Fruit fly (Drosophila melanogaster) whole organism, embryonic: ENCODE data around the gene CG13862.
A peak's percentile ranks its signal among the peaks of the same experiment; 100 is the strongest.

Experiments
- Abd-B ChIP-seq: fragments of 200-800 bp; sonication (Bioruptor generic); optimal IDR thresholded peaks from 2 replicates; lab custom pipeline; 2018; ENCODE audit warnings: missing biosample characterization, mild to moderate bottlenecking, missing genetic modification characterization, moderate library complexity
- Atf6 ChIP-seq: fragments of 200-800 bp; sonication (Bioruptor generic); IDR thresholded peaks from 2 replicates; pipeline ENCODE4 v1.3.6; 2022; ENCODE audit warnings: missing biosample characterization, missing genetic modification characterization
- BtbVII ChIP-seq: fragments of 200-800 bp; sonication (Bioruptor generic); optimal IDR thresholded peaks from 3 replicates; lab custom pipeline; 2017; ENCODE audit warnings: missing biosample characterization, mild to moderate bottlenecking, missing genetic modification characterization
- CG10462 ChIP-seq: fragments of 200-800 bp; sonication (Bioruptor generic); optimal IDR thresholded peaks from 2 replicates; lab custom pipeline; 2016; ENCODE audit warnings: missing biosample characterization, missing genetic modification characterization
- CG10654 ChIP-seq: fragments of 200-800 bp; sonication (Bioruptor generic); optimal IDR thresholded peaks from 2 replicates; lab custom pipeline; 2016; ENCODE audit warnings: missing biosample characterization, missing genetic modification characterization
- CG11398 ChIP-seq: fragments of 200-800 bp; sonication (Bioruptor generic); optimal IDR thresholded peaks from 2 replicates; lab custom pipeline; 2016; ENCODE audit warnings: missing biosample characterization, missing genetic modification characterization
- CG11504 ChIP-seq: fragments of 200-800 bp; sonication (Bioruptor generic); optimal IDR thresholded peaks from 3 replicates; lab custom pipeline; 2019; ENCODE audit warnings: missing biosample characterization, mild to moderate bottlenecking, missing genetic modification characterization, moderate library complexity
- CG11696 ChIP-seq: fragments of 200-800 bp; sonication (Bioruptor generic); IDR thresholded peaks from 2 replicates; pipeline ENCODE4 v1.3.6; 2022; ENCODE audit warnings: missing biosample characterization, missing genetic modification characterization
- CG14014 ChIP-seq: fragments of 200-800 bp; sonication (Bioruptor generic); IDR thresholded peaks from 2 replicates; pipeline ENCODE4 v1.3.6; 2022; ENCODE audit warnings: missing biosample characterization, missing genetic modification characterization
- CG14860 ChIP-seq: fragments of 200-800 bp; sonication (Bioruptor generic); IDR thresholded peaks from 3 replicates; pipeline ENCODE4 v1.3.6; 2022; ENCODE audit warnings: missing biosample characterization, missing genetic modification characterization; ENCODE audit not compliant: partially characterized antibody
- CG15011 ChIP-seq: fragments of 200-800 bp; sonication (Bioruptor generic); optimal IDR thresholded peaks from 3 replicates; lab custom pipeline; 2018; ENCODE audit warnings: missing biosample characterization, mild to moderate bottlenecking, missing genetic modification characterization
- CG15479 ChIP-seq: fragments of 200-800 bp; sonication (Bioruptor generic); optimal IDR thresholded peaks from 3 replicates; lab custom pipeline; 2019; ENCODE audit warnings: missing biosample characterization, mild to moderate bottlenecking, missing genetic modification characterization, moderate library complexity
- CG17829 ChIP-seq: fragments of 200-800 bp; optimal IDR thresholded peaks from 2 replicates; lab custom pipeline; 2019; ENCODE audit warnings: missing biosample characterization, mild to moderate bottlenecking, missing genetic modification characterization, moderate library complexity
- CG18599 ChIP-seq: fragments of 200-800 bp; sonication (Bioruptor generic); optimal IDR thresholded peaks from 3 replicates; lab custom pipeline; 2017; ENCODE audit warnings: missing biosample characterization, missing genetic modification characterization, mild to moderate bottlenecking, moderate library complexity, missing genetic modification reagents
- CG2116 ChIP-seq: fragments of 200-800 bp; sonication (Bioruptor generic); optimal IDR thresholded peaks from 3 replicates; lab custom pipeline; 2018; ENCODE audit warnings: missing biosample characterization, mild to moderate bottlenecking, missing genetic modification characterization
- CG30020 ChIP-seq: fragments of 200-800 bp; optimal IDR thresholded peaks from 2 replicates; lab custom pipeline; 2019; ENCODE audit warnings: missing biosample characterization, mild to moderate bottlenecking, missing genetic modification characterization, moderate library complexity
- CG3163 ChIP-seq: fragments of 200-800 bp; sonication (Bioruptor generic); optimal IDR thresholded peaks from 3 replicates; lab custom pipeline; 2016; ENCODE audit warnings: missing biosample characterization, missing genetic modification characterization
- CG5953 ChIP-seq: fragments of 200-800 bp; sonication (Bioruptor generic); IDR thresholded peaks from 2 replicates; pipeline ENCODE4 v1.3.6; 2022; ENCODE audit warnings: missing biosample characterization, missing genetic modification characterization
- CG6272 ChIP-seq: fragments of 200-800 bp; sonication (Bioruptor generic); IDR thresholded peaks from 2 replicates; pipeline ENCODE4 v1.3.6; 2022; ENCODE audit warnings: missing biosample characterization, missing genetic modification characterization
- CG6854 ChIP-seq: fragments of 200-800 bp; sonication (Bioruptor generic); optimal IDR thresholded peaks from 3 replicates; lab custom pipeline; 2017; ENCODE audit warnings: missing biosample characterization, mild to moderate bottlenecking, missing genetic modification characterization
- CG7963 ChIP-seq: fragments of 200-800 bp; sonication (Bioruptor generic); IDR thresholded peaks from 3 replicates; pipeline ENCODE4 v1.3.6; 2022; ENCODE audit warnings: missing biosample characterization, missing genetic modification characterization; ENCODE audit not compliant: partially characterized antibody
- CkIIα-i1 ChIP-seq: fragments of 200-800 bp; sonication (Bioruptor generic); IDR thresholded peaks from 2 replicates; pipeline ENCODE4 v1.3.6; 2022; ENCODE audit warnings: missing biosample characterization, missing genetic modification characterization
- Dfd ChIP-seq, 2 experiments: fragments of >200 bp; optimal IDR thresholded peaks; 2 replicates each; lab custom pipeline; 2017; ENCODE audit warnings: missing biosample characterization in 2 of 2, missing genetic modification characterization in 2 of 2
- Dp ChIP-seq: fragments of 200-800 bp; sonication (Bioruptor generic); optimal IDR thresholded peaks from 2 replicates; lab custom pipeline; 2018; ENCODE audit warnings: missing biosample characterization, mild to moderate bottlenecking, missing genetic modification characterization, moderate library complexity
- Fer2 ChIP-seq: fragments of 200-800 bp; sonication (Bioruptor generic); optimal IDR thresholded peaks from 2 replicates; lab custom pipeline; 2018; ENCODE audit warnings: missing biosample characterization, mild to moderate bottlenecking, missing genetic modification characterization, moderate library complexity
- HmgD ChIP-seq: fragments of 200-800 bp; sonication (Bioruptor generic); optimal IDR thresholded peaks from 3 replicates; lab custom pipeline; 2016; ENCODE audit warnings: missing biosample characterization, missing genetic modification characterization
- Jarid2 ChIP-seq: fragments of 200-800 bp; sonication (Bioruptor generic); optimal IDR thresholded peaks from 3 replicates; lab custom pipeline; 2017; ENCODE audit warnings: mild to moderate bottlenecking, missing biosample characterization, missing genetic modification reagents, missing genetic modification characterization
- Six4 ChIP-seq: fragments of 200-800 bp; sonication (Bioruptor generic); optimal IDR thresholded peaks from 2 replicates; lab custom pipeline; 2016; ENCODE audit warnings: missing biosample characterization, missing genetic modification characterization
- Sry-δ ChIP-seq: fragments of 200-800 bp; sonication (Bioruptor generic); optimal IDR thresholded peaks from 2 replicates; lab custom pipeline; 2016; ENCODE audit warnings: missing biosample characterization, missing genetic modification characterization
- bowl ChIP-seq: fragments of 200-800 bp; sonication (Bioruptor generic); IDR thresholded peaks from 2 replicates; pipeline ENCODE4 v1.3.6; 2022; ENCODE audit warnings: missing biosample characterization, missing genetic modification characterization
- chm ChIP-seq: fragments of 200-800 bp; sonication (Bioruptor generic); IDR thresholded peaks from 2 replicates; pipeline ENCODE4 v1.3.6; 2022; ENCODE audit warnings: missing biosample characterization, missing genetic modification characterization
- dan ChIP-seq: fragments of 200-800 bp; sonication (Bioruptor generic); IDR thresholded peaks from 2 replicates; pipeline ENCODE4 v1.3.6; 2022; ENCODE audit warnings: missing biosample characterization, missing genetic modification characterization
- danr ChIP-seq: fragments of 200-800 bp; sonication (Bioruptor generic); IDR thresholded peaks from 2 replicates; pipeline ENCODE4 v1.3.6; 2022; ENCODE audit warnings: missing biosample characterization, missing genetic modification characterization
- disco-r ChIP-seq: fragments of 200-800 bp; sonication (Bioruptor generic); optimal IDR thresholded peaks from 2 replicates; lab custom pipeline; 2016; ENCODE audit warnings: missing biosample characterization, missing genetic modification characterization
- esg ChIP-seq: fragments of 200-800 bp; sonication (Bioruptor generic); conservative IDR thresholded peaks from 2 replicates; pipeline ENCODE4 v1.3.6; 2022; ENCODE audit warnings: missing biosample characterization, missing genetic modification characterization
- ewg ChIP-seq: fragments of 200-800 bp; sonication (Bioruptor generic); optimal IDR thresholded peaks from 3 replicates; lab custom pipeline; 2017; ENCODE audit warnings: mild to moderate bottlenecking, missing biosample characterization, missing genetic modification reagents, missing genetic modification characterization
- lbe ChIP-seq: fragments of 200-800 bp; sonication (Bioruptor generic); optimal IDR thresholded peaks from 2 replicates; lab custom pipeline; 2016; ENCODE audit warnings: missing biosample characterization, mild to moderate bottlenecking, missing genetic modification characterization
- lola ChIP-seq, 3 experiments: fragments of >200 bp in 2 of 3; fragments of 200-800 bp in 1 of 3; sonication (Bioruptor generic) in 1 of 3; optimal IDR thresholded peaks; 2 replicates each; lab custom pipeline; 2017 to 2019; ENCODE audit warnings: missing biosample characterization in 3 of 3, missing genetic modification characterization in 3 of 3, mild to moderate bottlenecking in 1 of 3, moderate library complexity in 1 of 3
- lov ChIP-seq, 2 experiments: fragments of 200-800 bp in 1 of 2; fragments of >200 bp in 1 of 2; sonication (Bioruptor generic) in 1 of 2; IDR thresholded peaks in 1 of 2; optimal IDR thresholded peaks in 1 of 2; 2 replicates in 1 of 2; 3 replicates in 1 of 2; pipeline versions ENCODE4 v1.3.6 to Lab custom; 2017 to 2022; ENCODE audit warnings: missing biosample characterization in 1 of 2, missing genetic modification characterization in 1 of 2
- peb ChIP-seq: fragments of 200-800 bp; sonication (Bioruptor generic); IDR thresholded peaks from 2 replicates; pipeline ENCODE4 v1.3.6; 2022; ENCODE audit warnings: missing biosample characterization, missing genetic modification characterization
- pho ChIP-seq: fragments of 200-800 bp; sonication (Bioruptor generic); optimal IDR thresholded peaks from 2 replicates; lab custom pipeline; 2016; ENCODE audit warnings: missing biosample characterization, missing genetic modification characterization
- pum ChIP-seq: fragments of 200-800 bp; sonication (Bioruptor generic); optimal IDR thresholded peaks from 2 replicates; lab custom pipeline; 2016; ENCODE audit warnings: missing biosample characterization, missing genetic modification characterization
- ranshi ChIP-seq: fragments of 200-800 bp; sonication (Bioruptor generic); IDR thresholded peaks from 2 replicates; pipeline ENCODE4 v1.3.6; 2022; ENCODE audit warnings: missing biosample characterization, missing genetic modification characterization
- seq ChIP-seq: fragments of 200-800 bp; sonication (Bioruptor generic); IDR thresholded peaks from 2 replicates; pipeline ENCODE4 v1.3.6; 2022; ENCODE audit warnings: missing biosample characterization, missing genetic modification characterization
- stwl ChIP-seq: fragments of 200-800 bp; sonication (Bioruptor generic); optimal IDR thresholded peaks from 3 replicates; lab custom pipeline; 2018; ENCODE audit warnings: missing biosample characterization, mild to moderate bottlenecking, missing genetic modification characterization, moderate library complexity
- tx ChIP-seq: fragments of 200-800 bp; sonication (Bioruptor generic); optimal IDR thresholded peaks from 2 replicates; lab custom pipeline; 2016; ENCODE audit warnings: missing biosample characterization, missing genetic modification characterization
- unc-4 ChIP-seq: fragments of 200-800 bp; sonication (Bioruptor generic); IDR thresholded peaks from 2 replicates; pipeline ENCODE4 v1.3.6; 2022; ENCODE audit warnings: missing biosample characterization, missing genetic modification characterization; ENCODE audit not compliant: partially characterized antibody
- vnd ChIP-seq: fragments of 200-800 bp; sonication (Bioruptor generic); IDR thresholded peaks from 3 replicates; pipeline ENCODE4 v1.3.6; 2022; ENCODE audit warnings: missing biosample characterization, missing genetic modification characterization; ENCODE audit not compliant: partially characterized antibody

CG13862 gene

DNA sequence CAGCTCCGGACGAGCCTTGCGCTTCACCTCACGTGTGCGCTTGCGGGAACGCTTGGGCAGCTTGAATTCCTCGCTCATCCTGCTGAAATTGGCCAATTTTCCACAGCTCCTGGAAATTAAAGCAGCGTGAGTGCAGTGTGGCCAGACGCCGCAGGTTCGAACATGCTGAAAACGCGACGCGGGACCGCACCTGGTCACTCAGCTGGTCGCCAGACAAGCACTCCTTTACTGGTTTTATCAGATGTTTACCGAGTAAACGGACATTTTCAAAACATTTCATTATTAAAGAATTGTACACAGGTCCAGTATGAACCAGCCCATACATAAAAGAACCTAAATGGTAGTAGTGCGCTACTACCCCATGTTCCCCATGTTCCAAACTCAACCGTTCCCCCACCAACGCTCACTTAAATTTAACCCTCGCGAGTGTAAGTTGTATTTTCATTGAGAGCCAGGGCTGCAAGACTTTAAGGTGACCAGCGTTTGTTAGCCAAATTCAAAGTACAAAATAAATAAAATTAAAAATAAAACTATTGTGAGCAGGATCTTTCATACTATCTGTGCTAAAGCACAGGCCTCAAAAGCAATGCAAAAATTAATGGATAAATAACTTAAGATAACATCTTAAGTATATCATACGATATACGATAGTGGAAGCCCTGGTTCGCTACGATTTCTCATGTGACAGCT, 30.6 kb downstream of the CG13862 start, which contains the start of the genes JMJD6, CG7071 and Muted (continued):
- peak; percentile 80 for TF ChIP-seq CG5953 (GFP tag; lab: Robert Waterston, UW)
- TF ChIP-seq danr = peak; percentile 84
- TF ChIP-seq CG18599 = peak; percentile 95
- TF ChIP-seq CG11398 (GFP tag; lab: Kevin White, UChicago) = peak; percentile 78
- TF ChIP-seq BtbVII (GFP tag; lab: Kevin White, UChicago) = peak; percentile 85
- TF ChIP-seq CG10654 (GFP tag; lab: Kevin White, UChicago) = peak; percentile 86
- TF ChIP-seq HmgD (GFP tag; lab: Kevin White, UChicago) = peak; percentile 78
- peak; percentile 76 for TF ChIP-seq disco-r (GFP tag; lab: Kevin White, UChicago)
- TF ChIP-seq CG10462 = peak; percentile 79
- peak; percentile 93 for TF ChIP-seq ranshi (GFP tag; lab: Robert Waterston, UW)
- peak; percentile 77 for TF ChIP-seq vnd (GFP tag; lab: Robert Waterston, UW)
- TF ChIP-seq Abd-B (GFP tag; lab: Kevin White, UChicago) = peak; percentile 92
- peak; percentile 39 for TF ChIP-seq CG6854 (GFP tag; lab: Kevin White, UChicago)
- peak; percentile 80 for TF ChIP-seq ewg
- TF ChIP-seq Jarid2 (GFP tag; lab: Kevin White, UChicago) = peak; percentile 41
- TF ChIP-seq pum (GFP tag; lab: Kevin White, UChicago) = peak; percentile 91
- TF ChIP-seq Fer2 (tag; lab: Kevin White, UChicago) = peak; percentile 92
- TF ChIP-seq pho = peak; percentile 91
- TF ChIP-seq Sry-δ (GFP tag; lab: Kevin White, UChicago) = peak; percentile 71
- TF ChIP-seq CG3163 (GFP tag; lab: Kevin White, UChicago) = peak; percentile 33
- TF ChIP-seq CG11504 (tag; lab: Kevin White, UChicago) = peak; percentile 86
- TF ChIP-seq CkIIα-i1 (GFP tag; lab: Robert Waterston, UW) = no peak
- TF ChIP-seq unc-4 (GFP tag; lab: Robert Waterston, UW) = peak; percentile 90
- peak; percentile 80; the same call in 1 of the 2 replicates for TF ChIP-seq chm (GFP tag; lab: Robert Waterston, UW)
- peak; percentile 85 for TF ChIP-seq esg (GFP tag; lab: Robert Waterston, UW)
- peak; percentile 71 for TF ChIP-seq dan
- TF ChIP-seq CG15479 (GFP tag; lab: Kevin White, UChicago) = no peak
- 0 out of 3 replicates have a peak, but pooled peaks have one; percentile 4 for TF ChIP-seq CG7963 (GFP tag; lab: Robert Waterston, UW)
- TF ChIP-seq CG2116 (GFP tag; lab: Kevin White, UChicago) = peak; percentile 87
- peak; percentile 90 for TF ChIP-seq CG30020
- TF ChIP-seq Dfd (GFP tag; optimal IDR thresholded peaks at IDR 0.05; lab: Kevin White, UChicago) = no peak
- peak; percentile 75 for TF ChIP-seq CG11696
- TF ChIP-seq Atf6 (GFP tag; lab: Robert Waterston, UW) = peak; percentile 90
- TF ChIP-seq lbe (GFP tag; lab: Kevin White, UChicago) = peak; percentile 91
- TF ChIP-seq Six4 = peak; percentile 89
- TF ChIP-seq CG17829 = peak; percentile 88
- peak; percentile 92 for TF ChIP-seq CG14014 (GFP tag; lab: Robert Waterston, UW)
- TF ChIP-seq seq = peak; percentile 93
- TF ChIP-seq tx (GFP tag; lab: Kevin White, UChicago) = peak; percentile 91
- no peak for TF ChIP-seq peb (GFP tag; lab: Robert Waterston, UW)
- TF ChIP-seq CG14860 (GFP tag; lab: Robert Waterston, UW) = peak; percentile 58; the same call in 1 of the 3 replicates
- TF ChIP-seq CG15011 (GFP tag; lab: Kevin White, UChicago) = peak; percentile 71
- TF ChIP-seq stwl (tag; lab: Kevin White, UChicago) = peak; percentile 87
- TF ChIP-seq CG6272 (GFP tag; lab: Robert Waterston, UW) = peak; percentile 89
- TF ChIP-seq Dp = peak; percentile 52
- TF ChIP-seq lov (optimal IDR thresholded peaks at IDR 0.05; lab: Kevin White, UChicago) = no peak
- TF ChIP-seq lov (GFP tag; IDR thresholded peaks at IDR 0.05; lab: Robert Waterston, UW) = peak; percentile 87; the same call in 2 of the 3 replicates
- TF ChIP-seq bowl (GFP tag; lab: Robert Waterston, UW) = peak; percentile 67; the same call in 1 of the 2 replicates
- peak in 1 of 3 experiments; percentile 88 for TF ChIP-seq lola (GFP tag; optimal IDR thresholded peaks at IDR 0.05; lab: Kevin White, UChicago)
